Worm (Caenorhabditis elegans) whole organism, early embryonic: ENCODE results near the gene clec-191.

Experiments
- B0310.2 ChIP-seq: sonication (generic microtip); optimal IDR thresholded peaks from 2 replicates; lab custom pipeline; 2016; ENCODE audit warnings: mild to moderate bottlenecking, missing genetic modification characterization, missing compliant biosample characterization
- aly-1 ChIP-seq: sonication (generic microtip); optimal IDR thresholded peaks from 2 replicates; lab custom pipeline; 2016; ENCODE audit warnings: missing genetic modification characterization, missing compliant biosample characterization
- ama-1 ChIP-seq: fragments of 150-350 bp; optimal IDR thresholded peaks from 2 replicates; lab custom pipeline; 2014
- ceh-36 ChIP-seq: sonication (generic microtip); optimal IDR thresholded peaks from 2 replicates; lab custom pipeline; 2016; ENCODE audit warnings: missing genetic modification characterization, inconsistent platforms, missing compliant biosample characterization
- ets-7 ChIP-seq: sonication (generic microtip); optimal IDR thresholded peaks from 2 replicates; lab custom pipeline; 2016; ENCODE audit warnings: missing genotype, missing genetic modification characterization, missing compliant biosample characterization
- flt-1 ChIP-seq: fragments of 200-800 bp; sonication (Bioruptor generic); IDR thresholded peaks from 2 replicates; pipeline ENCODE4 v1.3.6; 2022; ENCODE audit warnings: missing genetic modification characterization, missing compliant biosample characterization
- pes-1 ChIP-seq: fragments of 200-800 bp; sonication (Bioruptor generic); IDR thresholded peaks from 2 replicates; pipeline ENCODE4 v1.3.6; 2022; ENCODE audit warnings: missing genetic modification reagents, missing genetic modification characterization, missing compliant biosample characterization
- tbx-37 ChIP-seq: fragments of 200-800 bp; sonication (Bioruptor generic); conservative IDR thresholded peaks from 2 replicates; pipeline ENCODE4 v1.3.6; 2022; ENCODE audit warnings: missing genetic modification reagents, missing genetic modification characterization, missing compliant biosample characterization

ce11 chrIV:16277902-16278301 is 2.6 kb downstream of the clec-191 start, which contains the start of gene ccch-2:
- no peak for TF ChIP-seq ama-1 (lab: Kevin White, UChicago)
- TF ChIP-seq pes-1 (GFP tag; lab: Robert Waterston, UW): no peak
- TF ChIP-seq tbx-37 (GFP tag; lab: Robert Waterston, UW): no peak
- TF ChIP-seq ceh-36 (tag; lab: Kevin White, UChicago): no peak
- no peak for TF ChIP-seq flt-1 (GFP tag; lab: Robert Waterston, UW)
- no peak for TF ChIP-seq B0310.2 (tag; lab: Kevin White, UChicago)
- no peak for TF ChIP-seq aly-1 (tag; lab: Kevin White, UChicago)
- no peak for TF ChIP-seq ets-7 (tag; lab: Kevin White, UChicago)
